Fruit fly (Drosophila melanogaster) whole organism, prepupa: ENCODE measurements around the gene PAN3.
A peak's percentile ranks its signal among the peaks of the same experiment; 100 is the strongest.

Experiments
- Blimp-1 ChIP-seq: fragments of 200-800 bp; sonication (Bioruptor generic); optimal IDR thresholded peaks from 3 replicates; lab custom pipeline; 2017; ENCODE audit warnings: missing biosample characterization, missing genetic modification characterization, mild to moderate bottlenecking, moderate library complexity, missing genetic modification reagents
- CG10631 ChIP-seq: fragments of 200-800 bp; sonication (Bioruptor generic); optimal IDR thresholded peaks from 2 replicates; lab custom pipeline; 2016; ENCODE audit warnings: missing biosample characterization, missing genetic modification characterization
- CG10669 ChIP-seq: fragments of 200-800 bp; sonication (Bioruptor generic); optimal IDR thresholded peaks from 3 replicates; lab custom pipeline; 2018; ENCODE audit warnings: missing biosample characterization, mild to moderate bottlenecking, missing genetic modification characterization, moderate library complexity
- CG11294 ChIP-seq: fragments of 200-800 bp; sonication (Bioruptor generic); IDR thresholded peaks from 2 replicates; pipeline ENCODE4 v1.3.6; 2022; ENCODE audit warnings: missing biosample characterization, missing genetic modification characterization
- CG11762 ChIP-seq: fragments of 200-800 bp; sonication (Bioruptor generic); optimal IDR thresholded peaks from 3 replicates; lab custom pipeline; 2016; ENCODE audit warnings: missing biosample characterization, missing genetic modification characterization; ENCODE audit not compliant: insufficient read depth
- CG11902 ChIP-seq: fragments of 200-800 bp; sonication (Bioruptor generic); optimal IDR thresholded peaks from 3 replicates; lab custom pipeline; 2016; ENCODE audit warnings: missing biosample characterization, missing genetic modification characterization
- CG15336 ChIP-seq: fragments of 200-800 bp; sonication (Bioruptor generic); IDR thresholded peaks from 2 replicates; pipeline ENCODE4 v1.3.6; 2022; ENCODE audit warnings: missing biosample characterization, missing genetic modification characterization
- CG1621 ChIP-seq: fragments of 200-800 bp; sonication (Bioruptor generic); optimal IDR thresholded peaks from 3 replicates; lab custom pipeline; 2018; ENCODE audit warnings: missing biosample characterization, mild to moderate bottlenecking, missing genetic modification characterization
- CG16779 ChIP-seq: fragments of 200-800 bp; sonication (Bioruptor generic); optimal IDR thresholded peaks from 3 replicates; lab custom pipeline; 2017; ENCODE audit warnings: missing biosample characterization, mild to moderate bottlenecking, missing genetic modification characterization
- CG3032 ChIP-seq: fragments of 200-800 bp; optimal IDR thresholded peaks from 2 replicates; lab custom pipeline; 2019; ENCODE audit warnings: missing biosample characterization, mild to moderate bottlenecking, missing genetic modification characterization, moderate library complexity
- CG31627 ChIP-seq: fragments of 200-800 bp; sonication (Bioruptor generic); optimal IDR thresholded peaks from 3 replicates; lab custom pipeline; 2016; ENCODE audit warnings: missing biosample characterization, missing genetic modification characterization
- CG34406 ChIP-seq: fragments of 200-800 bp; sonication (Bioruptor generic); optimal IDR thresholded peaks from 3 replicates; lab custom pipeline; 2016; ENCODE audit warnings: missing biosample characterization, missing genetic modification characterization
- CG3919 ChIP-seq: fragments of 200-800 bp; sonication (Bioruptor generic); optimal IDR thresholded peaks from 3 replicates; lab custom pipeline; 2016; ENCODE audit warnings: missing biosample characterization, missing genetic modification characterization
- CG6792 ChIP-seq: fragments of 200-800 bp; sonication (Bioruptor generic); optimal IDR thresholded peaks from 3 replicates; lab custom pipeline; 2016; ENCODE audit warnings: missing biosample characterization, missing genetic modification characterization
- CG6808 ChIP-seq: fragments of 200-800 bp; sonication (Bioruptor generic); optimal IDR thresholded peaks from 3 replicates; lab custom pipeline; 2017; ENCODE audit warnings: missing biosample characterization, missing genetic modification characterization, mild to moderate bottlenecking, moderate library complexity, missing genetic modification reagents
- CG7368 ChIP-seq: fragments of 200-800 bp; sonication (Bioruptor generic); optimal IDR thresholded peaks from 3 replicates; lab custom pipeline; 2016; ENCODE audit warnings: missing biosample characterization, missing genetic modification characterization
- CG8319 ChIP-seq: fragments of 200-800 bp; sonication (Bioruptor generic); optimal IDR thresholded peaks from 3 replicates; lab custom pipeline; 2016; ENCODE audit warnings: missing biosample characterization, missing genetic modification characterization
- CG8632 ChIP-seq: fragments of 200-800 bp; sonication (Bioruptor generic); optimal IDR thresholded peaks from 3 replicates; lab custom pipeline; 2016; ENCODE audit warnings: missing biosample characterization, missing genetic modification characterization
- CG9139 ChIP-seq: fragments of 200-800 bp; sonication (Bioruptor generic); optimal IDR thresholded peaks from 3 replicates; lab custom pipeline; 2017; ENCODE audit warnings: missing biosample characterization, mild to moderate bottlenecking, missing genetic modification characterization
- Eip78C ChIP-seq: fragments of 200-800 bp; sonication (Bioruptor generic); peaks from one replicate; lab custom pipeline; 2016; ENCODE audit warnings: missing biosample characterization, missing genetic modification characterization
- Eip93F ChIP-seq: fragments of 200-800 bp; sonication (Bioruptor generic); optimal IDR thresholded peaks from 2 replicates; lab custom pipeline; 2016; ENCODE audit warnings: missing biosample characterization, mild to moderate bottlenecking, missing genetic modification characterization
- Ets21C ChIP-seq: fragments of 200-800 bp; sonication (Bioruptor generic); optimal IDR thresholded peaks from 3 replicates; lab custom pipeline; 2016; ENCODE audit warnings: missing biosample characterization, missing genetic modification characterization
- Ets96B ChIP-seq: fragments of 200-800 bp; optimal IDR thresholded peaks from 2 replicates; lab custom pipeline; 2019; ENCODE audit warnings: missing biosample characterization, mild to moderate bottlenecking, missing genetic modification characterization, moderate library complexity
- Gug ChIP-seq: fragments of 200-800 bp; sonication (Bioruptor generic); IDR thresholded peaks from 2 replicates; pipeline ENCODE4 v1.3.6; 2022; ENCODE audit warnings: missing biosample characterization, missing genetic modification characterization
- Hr4 ChIP-seq: fragments of 200-800 bp; sonication (Bioruptor generic); optimal IDR thresholded peaks from 3 replicates; lab custom pipeline; 2016; ENCODE audit warnings: missing biosample characterization, missing genetic modification characterization
- Lpt ChIP-seq: fragments of 200-800 bp; sonication (Bioruptor generic); optimal IDR thresholded peaks from 3 replicates; lab custom pipeline; 2016; ENCODE audit warnings: missing biosample characterization, missing genetic modification characterization
- Met ChIP-seq: fragments of 200-800 bp; sonication (Bioruptor generic); optimal IDR thresholded peaks from 3 replicates; lab custom pipeline; 2016; ENCODE audit warnings: missing biosample characterization, missing genetic modification characterization
- OdsH ChIP-seq: fragments of 200-800 bp; sonication (Bioruptor generic); optimal IDR thresholded peaks from 3 replicates; lab custom pipeline; 2016; ENCODE audit warnings: missing biosample characterization, missing genetic modification characterization
- Smox ChIP-seq: fragments of 200-800 bp; sonication (Bioruptor generic); optimal IDR thresholded peaks from 3 replicates; lab custom pipeline; 2016; ENCODE audit warnings: missing biosample characterization, missing genetic modification characterization
- Sox102F ChIP-seq: fragments of 200-800 bp; sonication (Bioruptor generic); optimal IDR thresholded peaks from 2 replicates; lab custom pipeline; 2016; ENCODE audit warnings: missing biosample characterization, mild to moderate bottlenecking, missing genetic modification characterization
- Sox14 ChIP-seq: fragments of 200-800 bp; sonication (Bioruptor generic); optimal IDR thresholded peaks from 3 replicates; lab custom pipeline; 2016; ENCODE audit warnings: missing biosample characterization, missing genetic modification characterization
- Sox15 ChIP-seq: fragments of 200-800 bp; sonication (Bioruptor generic); optimal IDR thresholded peaks from 3 replicates; lab custom pipeline; 2016; ENCODE audit warnings: missing biosample characterization, missing genetic modification characterization
- achi ChIP-seq: fragments of 200-800 bp; sonication (Bioruptor generic); optimal IDR thresholded peaks from 3 replicates; lab custom pipeline; 2016; ENCODE audit warnings: missing biosample characterization, missing genetic modification characterization
- cyc ChIP-seq: fragments of 200-800 bp; sonication (Bioruptor generic); optimal IDR thresholded peaks from 3 replicates; lab custom pipeline; 2016; ENCODE audit warnings: missing biosample characterization, missing genetic modification characterization
- dac ChIP-seq: fragments of 200-800 bp; sonication (Bioruptor generic); optimal IDR thresholded peaks from 2 replicates; lab custom pipeline; 2017; ENCODE audit warnings: missing biosample characterization, mild to moderate bottlenecking, missing genetic modification characterization
- dsx ChIP-seq: fragments of 200-800 bp; optimal IDR thresholded peaks from 3 replicates; lab custom pipeline; 2019; ENCODE audit warnings: missing biosample characterization, mild to moderate bottlenecking, missing genetic modification characterization, moderate library complexity; ENCODE audit not compliant: poor library complexity, severe bottlenecking
- eg ChIP-seq: fragments of 200-800 bp; sonication (Bioruptor generic); IDR thresholded peaks from 3 replicates; pipeline ENCODE4 v1.3.6; 2022; ENCODE audit warnings: missing biosample characterization, missing genetic modification characterization
- esn ChIP-seq: fragments of 200-800 bp; sonication (Bioruptor generic); optimal IDR thresholded peaks from 2 replicates; lab custom pipeline; 2016; ENCODE audit warnings: missing biosample characterization, mild to moderate bottlenecking, missing genetic modification characterization, moderate library complexity
- fd59A ChIP-seq: fragments of 200-800 bp; sonication (Bioruptor generic); optimal IDR thresholded peaks from 2 replicates; lab custom pipeline; 2017; ENCODE audit warnings: missing biosample characterization, mild to moderate bottlenecking, missing genetic modification characterization, missing genetic modification reagents
- fd85E ChIP-seq: fragments of 200-800 bp; sonication (Bioruptor generic); optimal IDR thresholded peaks from 3 replicates; lab custom pipeline; 2016; ENCODE audit warnings: missing biosample characterization, missing genetic modification characterization
- net ChIP-seq: fragments of 200-800 bp; sonication (Bioruptor generic); optimal IDR thresholded peaks from 3 replicates; lab custom pipeline; 2016; ENCODE audit warnings: missing biosample characterization, missing genetic modification characterization
- pdm3 ChIP-seq: fragments of 200-800 bp; sonication (Bioruptor generic); optimal IDR thresholded peaks from 3 replicates; lab custom pipeline; 2016; ENCODE audit warnings: missing biosample characterization, missing genetic modification characterization
- salr ChIP-seq, 2 experiments: fragments of 200-800 bp; sonication (Bioruptor generic); optimal IDR thresholded peaks; 3 replicates each; lab custom pipeline; 2016 to 2018; ENCODE audit warnings: missing biosample characterization in 2 of 2, missing genetic modification characterization in 2 of 2, mild to moderate bottlenecking in 1 of 2
- spab ChIP-seq: fragments of 200-800 bp; sonication (Bioruptor generic); optimal IDR thresholded peaks from 2 replicates; lab custom pipeline; 2017; ENCODE audit warnings: missing biosample characterization, mild to moderate bottlenecking, missing genetic modification characterization, missing genetic modification reagents
- ss ChIP-seq, 2 experiments: fragments of 200-800 bp; sonication (Bioruptor generic); optimal IDR thresholded peaks; 2 replicates in 1 of 2; 3 replicates in 1 of 2; lab custom pipeline; 2017 to 2018; ENCODE audit warnings: mild to moderate bottlenecking in 2 of 2, missing biosample characterization in 2 of 2, missing genetic modification characterization in 2 of 2, moderate library complexity in 1 of 2
- svp ChIP-seq: fragments of 200-800 bp; sonication (Bioruptor generic); peaks from one replicate; lab custom pipeline; 2016; ENCODE audit warnings: missing biosample characterization, missing genetic modification characterization

Gene PAN3

dm6 chr3L:3045256-3045743 lies 25.6 kb upstream of the PAN3 start (continued):
- TF ChIP-seq fd85E (GFP tag; lab: Kevin White, UChicago) = peak; percentile 61
- TF ChIP-seq CG6808 (GFP tag; lab: Kevin White, UChicago) = peak; percentile 93
- peak; percentile 93 for TF ChIP-seq Ets96B (tag; lab: Kevin White, UChicago)
- peak; percentile 92 for TF ChIP-seq esn
- TF ChIP-seq CG7368 (GFP tag; lab: Kevin White, UChicago) = peak; percentile 87
- TF ChIP-seq svp (GFP tag; lab: Kevin White, UChicago) = peak; percentile 92
- TF ChIP-seq CG15336 (GFP tag; lab: Robert Waterston, UW) = peak; percentile 65
- TF ChIP-seq Met (GFP tag; lab: Kevin White, UChicago) = peak; percentile 85

DNA sequence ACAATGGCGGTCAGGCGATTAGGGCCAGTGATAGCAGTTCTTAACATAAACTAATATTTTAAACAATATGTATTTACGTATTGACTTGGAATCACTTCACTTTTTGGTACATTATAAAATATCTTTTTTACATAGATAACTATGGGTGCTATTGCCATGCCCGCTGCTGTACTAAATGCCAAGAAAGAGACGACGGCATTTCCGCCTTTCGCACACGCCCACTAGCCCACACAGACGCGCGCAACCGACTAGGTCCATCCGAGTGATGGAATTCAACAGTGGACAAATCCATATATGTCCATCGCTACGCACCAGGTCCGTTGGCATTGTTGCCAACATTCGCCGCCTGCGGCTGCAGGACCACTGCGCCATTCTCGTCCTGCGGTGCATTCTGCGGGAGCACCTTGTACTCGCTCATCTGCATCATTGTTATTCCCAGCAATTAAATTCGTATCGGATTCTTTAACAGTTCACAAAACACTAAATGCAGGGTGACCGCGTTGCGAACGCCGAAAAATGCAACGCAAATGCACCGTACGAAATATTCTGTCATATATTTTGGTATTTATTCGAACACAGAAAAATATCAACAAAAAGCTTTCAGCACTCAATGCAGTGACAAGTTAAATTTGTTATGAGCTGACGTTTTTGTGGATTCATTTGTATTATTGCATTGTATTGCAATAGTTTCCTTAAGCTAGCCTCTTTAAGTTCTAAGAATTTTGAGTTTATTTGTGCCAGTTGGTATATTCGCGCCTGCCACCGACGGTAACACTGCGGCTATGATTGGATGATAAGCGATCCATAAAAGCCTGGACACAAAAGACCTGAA lies 24.4 kb upstream of the PAN3 start, which contains the start of the genes scramb2 and Sk2:
Gene scramb2 (minus strand): TSS at position 488 of the 832 bp plus-strand sequence.
Gene Sk2 (plus strand): TSS at position 763 of the 832 bp plus-strand sequence.
- TF ChIP-seq dac (GFP tag; lab: Kevin White, UChicago) (peak; percentile 92), CG11294 (GFP tag; lab: Robert Waterston, UW) (peak; percentile 94), Eip93F (GFP tag; lab: Kevin White, UChicago) (peak; percentile 95), svp (GFP tag; lab: Kevin White, UChicago) (peak; percentile 97), CG1621 (tag; lab: Kevin White, UChicago) (peak; percentile 95), CG34406 (GFP tag; lab: Kevin White, UChicago) (peak; percentile 96), CG31627 (GFP tag; lab: Kevin White, UChicago) (peak; percentile 92), CG3032 (tag; lab: Kevin White, UChicago) (peak; percentile 96), ss (GFP tag; optimal IDR thresholded peaks at IDR 0.05; lab: Kevin White, UChicago) (peak; percentile 97 to 98), Ets96B (tag; lab: Kevin White, UChicago) (peak; percentile 94), achi (GFP tag; lab: Kevin White, UChicago) (peak; percentile 96), Hr4 (GFP tag; lab: Kevin White, UChicago) (peak; percentile 97), CG8319 (GFP tag; lab: Kevin White, UChicago) (peak; percentile 93), CG8632 (GFP tag; lab: Kevin White, UChicago) (peak; percentile 94), fd59A (GFP tag; lab: Kevin White, UChicago) (peak; percentile 94), Blimp-1 (GFP tag; lab: Kevin White, UChicago) (peak; percentile 87), pdm3 (GFP tag; lab: Kevin White, UChicago) (peak; percentile 97), cyc (peak; percentile 94), CG16779 (peak; percentile 95), OdsH (GFP tag; lab: Kevin White, UChicago) (peak; percentile 96), Ets21C (GFP tag; lab: Kevin White, UChicago) (peak; percentile 86), CG3919 (GFP tag; lab: Kevin White, UChicago) (peak; percentile 97), Eip78C (GFP tag; lab: Kevin White, UChicago) (peak; percentile 98), CG10669 (GFP tag; lab: Kevin White, UChicago) (peak; percentile 95), CG11762 (GFP tag; lab: Kevin White, UChicago) (peak; percentile 95), esn (peak; percentile 95), dsx (GFP tag; lab: Kevin White, UChicago) (peak; percentile 95), Smox (peak; percentile 94), spab (GFP tag; lab: Kevin White, UChicago) (peak; percentile 96), Gug (GFP tag; lab: Robert Waterston, UW) (peak; percentile 95), CG6808 (GFP tag; lab: Kevin White, UChicago) (peak; percentile 96), Sox15 (GFP tag; lab: Kevin White, UChicago) (peak; percentile 91), Met (GFP tag; lab: Kevin White, UChicago) (peak; percentile 94), CG9139 (GFP tag; lab: Kevin White, UChicago) (peak; percentile 96), Sox102F (GFP tag; lab: Kevin White, UChicago) (peak; percentile 95), eg (GFP tag; lab: Robert Waterston, UW) (peak; percentile 99), salr (GFP tag; optimal IDR thresholded peaks at IDR 0.05; lab: Kevin White, UChicago) (peak; percentile 92 to 95), net (GFP tag; lab: Kevin White, UChicago) (peak; percentile 98), Sox14 (GFP tag; lab: Kevin White, UChicago) (peak; percentile 94), Lpt (GFP tag; lab: Kevin White, UChicago) (peak; percentile 94), CG10631 (peak; percentile 95), CG6792 (GFP tag; lab: Kevin White, UChicago) (peak; percentile 94), CG11902 (GFP tag; lab: Kevin White, UChicago) (peak; percentile 89)
